Fruit fly (Drosophila melanogaster) whole organism, adult: Measurements from ENCODE around the gene elg1.
A peak's percentile ranks its signal among the peaks of the same experiment; 100 is the strongest.

Source experiments
- CG11617 ChIP-seq: fragments of 200-800 bp; sonication (Bioruptor generic); optimal IDR thresholded peaks from 2 replicates; lab custom pipeline; 2017; ENCODE audit warnings: mild to moderate bottlenecking, missing biosample characterization, missing genetic modification reagents, missing genetic modification characterization
- CG12768 ChIP-seq: fragments of 200-800 bp; sonication (Bioruptor generic); optimal IDR thresholded peaks from 2 replicates; lab custom pipeline; 2017; ENCODE audit warnings: missing biosample characterization, missing genetic modification characterization, mild to moderate bottlenecking, moderate library complexity, missing genetic modification reagents
- CG14711 ChIP-seq: fragments of 200-800 bp; sonication (Bioruptor generic); optimal IDR thresholded peaks from 2 replicates; lab custom pipeline; 2018; ENCODE audit warnings: missing biosample characterization, mild to moderate bottlenecking, missing genetic modification characterization, moderate library complexity
- CG1620 ChIP-seq: fragments of 200-800 bp; sonication (Bioruptor generic); optimal IDR thresholded peaks from 2 replicates; lab custom pipeline; 2016; ENCODE audit warnings: missing biosample characterization, missing genetic modification characterization
- CG33017 ChIP-seq: fragments of 200-800 bp; sonication (Bioruptor generic); optimal IDR thresholded peaks from 2 replicates; lab custom pipeline; 2018; ENCODE audit warnings: missing biosample characterization, mild to moderate bottlenecking, missing genetic modification characterization, moderate library complexity
- CG5204 ChIP-seq: fragments of 200-800 bp; sonication (Bioruptor generic); optimal IDR thresholded peaks from 2 replicates; lab custom pipeline; 2016; ENCODE audit warnings: missing biosample characterization, missing genetic modification characterization
- CG7045 ChIP-seq: fragments of 200-800 bp; sonication (Bioruptor generic); optimal IDR thresholded peaks from 2 replicates; lab custom pipeline; 2017; ENCODE audit warnings: missing biosample characterization, mild to moderate bottlenecking, missing genetic modification characterization
- CG7101 ChIP-seq: fragments of 200-800 bp; sonication (Bioruptor generic); optimal IDR thresholded peaks from 2 replicates; lab custom pipeline; 2018; ENCODE audit warnings: missing biosample characterization, mild to moderate bottlenecking, missing genetic modification characterization, moderate library complexity
- Clk ChIP-seq: fragments of 200-800 bp; sonication (Bioruptor generic); optimal IDR thresholded peaks from 2 replicates; lab custom pipeline; 2017; ENCODE audit warnings: missing biosample characterization, missing genetic modification characterization
- Crg-1 ChIP-seq: fragments of 200-800 bp; sonication (Bioruptor generic); optimal IDR thresholded peaks from 2 replicates; lab custom pipeline; 2016; ENCODE audit warnings: missing biosample characterization, missing genetic modification characterization
- Hr96 ChIP-seq: fragments of 200-800 bp; sonication (Bioruptor generic); optimal IDR thresholded peaks from 2 replicates; lab custom pipeline; 2016; ENCODE audit warnings: missing biosample characterization, missing genetic modification characterization
- Mnt ChIP-seq: fragments of 200-800 bp; sonication (Bioruptor generic); optimal IDR thresholded peaks from 2 replicates; lab custom pipeline; 2016; ENCODE audit warnings: missing biosample characterization, mild to moderate bottlenecking, missing genetic modification characterization
- bab1 ChIP-seq: fragments of 200-800 bp; sonication (Bioruptor generic); optimal IDR thresholded peaks from 3 replicates; lab custom pipeline; 2019; ENCODE audit warnings: missing biosample characterization, mild to moderate bottlenecking, missing genetic modification characterization, moderate library complexity
- cic ChIP-seq: fragments of 200-800 bp; sonication (Bioruptor generic); optimal IDR thresholded peaks from 2 replicates; lab custom pipeline; 2017; ENCODE audit warnings: missing biosample characterization, mild to moderate bottlenecking, missing genetic modification characterization, moderate library complexity
- cnc ChIP-seq, 2 experiments: fragments of >200 bp; optimal IDR thresholded peaks; 2 replicates each; lab custom pipeline; 2017
- kay ChIP-seq: fragments of 200-800 bp; sonication (Bioruptor generic); peaks from one replicate; lab custom pipeline; 2016; ENCODE audit warnings: missing biosample characterization, missing genetic modification characterization, borderline replicate concordance
- ovo ChIP-seq: fragments of 200-800 bp; sonication (Bioruptor generic); optimal IDR thresholded peaks from 2 replicates; lab custom pipeline; 2016; ENCODE audit warnings: missing biosample characterization, missing genetic modification characterization
- pad ChIP-seq: fragments of 200-800 bp; sonication (Bioruptor generic); optimal IDR thresholded peaks from 3 replicates; lab custom pipeline; 2017; ENCODE audit warnings: missing biosample characterization, missing genetic modification characterization, mild to moderate bottlenecking, moderate library complexity, missing genetic modification reagents
- tj ChIP-seq: fragments of 200-800 bp; sonication (Bioruptor generic); optimal IDR thresholded peaks from 3 replicates; lab custom pipeline; 2017; ENCODE audit warnings: missing biosample characterization, mild to moderate bottlenecking, missing genetic modification characterization, moderate library complexity
- toe ChIP-seq: fragments of 200-800 bp; sonication (Bioruptor generic); optimal IDR thresholded peaks from 2 replicates; lab custom pipeline; 2016; ENCODE audit warnings: missing biosample characterization, missing genetic modification characterization

elg1 gene

DNA sequence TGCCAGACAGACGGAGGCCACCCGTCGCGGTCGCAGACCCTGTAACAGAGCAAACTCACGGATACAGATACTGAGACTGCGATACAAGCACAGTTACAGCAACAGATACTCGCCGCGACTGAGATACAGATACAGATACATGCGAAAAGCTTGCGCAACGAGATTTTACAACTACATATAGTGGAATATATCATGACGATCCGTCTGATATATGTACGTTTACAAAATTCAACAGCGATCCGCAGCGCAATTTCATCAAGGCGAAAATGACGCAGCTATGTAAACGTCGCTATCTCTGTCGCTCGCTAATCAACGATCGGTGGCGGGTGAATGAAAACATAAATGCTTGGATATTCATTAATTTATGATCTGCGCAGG is 18.3 kb downstream of the elg1 start:
- TF ChIP-seq CG7045 (GFP tag; lab: Kevin White, UChicago) (no peak), kay (GFP tag; lab: Kevin White, UChicago) (peak; percentile 85), cic (peak; percentile 42), Mnt (GFP tag; lab: Kevin White, UChicago) (no peak), CG14711 (tag; lab: Kevin White, UChicago) (no peak), cnc (optimal IDR thresholded peaks at IDR 0.05; lab: Kevin White, UChicago) (peak in 1 of 2 experiments; percentile 6), toe (peak; percentile 21)

DNA sequence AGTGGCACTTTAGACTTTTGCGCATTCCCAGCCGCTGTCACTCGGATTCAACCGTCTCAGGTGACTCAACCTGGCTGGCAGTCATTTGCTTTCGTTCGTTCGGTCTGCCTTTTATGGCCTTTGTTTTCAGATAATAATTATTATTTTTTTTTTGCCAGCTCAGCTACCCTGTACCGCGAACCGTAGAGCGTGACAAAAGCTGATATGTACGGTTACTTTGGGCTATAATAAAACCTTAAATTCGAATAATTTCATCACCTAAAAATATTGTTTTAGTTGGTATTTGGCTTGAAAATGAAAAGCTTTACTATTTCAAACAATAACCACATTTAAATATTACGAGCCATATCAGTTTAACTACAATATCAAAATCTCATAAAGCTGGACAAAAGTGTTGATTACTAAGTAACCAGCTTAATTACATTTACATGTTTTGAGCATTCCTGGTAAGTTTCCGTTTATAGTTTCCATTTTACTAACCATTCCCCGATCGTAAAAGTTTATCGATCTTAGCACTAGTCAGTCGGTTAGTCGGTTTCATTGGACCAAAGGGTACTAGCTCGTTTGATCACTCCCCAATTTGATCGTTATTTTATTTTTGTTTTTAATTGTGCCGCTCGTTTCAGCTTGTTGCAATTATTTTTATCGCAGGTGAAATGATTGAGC is 19.2 kb downstream of the elg1 start:
- no peak for TF ChIP-seq Crg-1 (GFP tag; lab: Kevin White, UChicago)
- TF ChIP-seq bab1 (GFP tag; lab: Kevin White, UChicago), result no peak
- TF ChIP-seq CG1620 (GFP tag; lab: Kevin White, UChicago), result no peak
- TF ChIP-seq CG14711 (tag; lab: Kevin White, UChicago), result no peak
- TF ChIP-seq CG12768, result peak; percentile 16
- TF ChIP-seq cic, result no peak
- TF ChIP-seq ovo, result no peak
- TF ChIP-seq pad (GFP tag; lab: Kevin White, UChicago), result no peak
- no peak for TF ChIP-seq Mnt (GFP tag; lab: Kevin White, UChicago)
- TF ChIP-seq Clk, result no peak
- peak; percentile 16 for TF ChIP-seq CG5204 (GFP tag; lab: Kevin White, UChicago)
- TF ChIP-seq tj (GFP tag; lab: Kevin White, UChicago), result peak; percentile 73
- no peak for TF ChIP-seq CG11617 (GFP tag; lab: Kevin White, UChicago)
- TF ChIP-seq kay (GFP tag; lab: Kevin White, UChicago), result peak; percentile 98
- peak; percentile 35 for TF ChIP-seq toe
- TF ChIP-seq CG7101 (tag; lab: Kevin White, UChicago), result no peak
- peak; percentile 0 for TF ChIP-seq Hr96 (GFP tag; lab: Kevin White, UChicago)
- TF ChIP-seq CG33017 (tag; lab: Kevin White, UChicago), result no peak
- no peak for TF ChIP-seq CG7045 (GFP tag; lab: Kevin White, UChicago)
- TF ChIP-seq cnc (optimal IDR thresholded peaks at IDR 0.05; lab: Kevin White, UChicago), result no peak

DNA sequence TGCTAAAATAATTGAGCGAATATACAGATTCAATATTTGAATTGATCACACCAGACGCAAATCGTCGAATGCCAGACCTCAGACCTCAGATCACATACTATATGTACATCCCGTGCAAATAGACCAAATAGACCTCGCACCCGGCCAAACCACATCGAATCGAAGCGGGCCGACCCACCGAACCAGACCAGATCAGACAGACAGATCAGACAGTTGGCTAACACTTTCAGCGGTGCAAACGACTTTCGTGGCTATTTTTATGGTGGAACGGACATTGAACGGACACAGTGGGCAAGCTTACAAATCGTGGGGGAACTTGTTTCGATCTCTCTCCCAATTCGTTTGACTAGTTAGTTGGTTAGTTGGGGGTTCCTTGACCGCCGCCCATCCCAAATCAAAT is 19.9 kb downstream of the elg1 start:
- TF ChIP-seq tj (GFP tag; lab: Kevin White, UChicago), result no peak
- TF ChIP-seq toe, result no peak
- TF ChIP-seq cic, result no peak
- no peak for TF ChIP-seq pad (GFP tag; lab: Kevin White, UChicago)
- TF ChIP-seq bab1 (GFP tag; lab: Kevin White, UChicago), result no peak
- TF ChIP-seq CG1620 (GFP tag; lab: Kevin White, UChicago), result no peak
- TF ChIP-seq ovo, result no peak
- no peak for TF ChIP-seq cnc (optimal IDR thresholded peaks at IDR 0.05; lab: Kevin White, UChicago)
- TF ChIP-seq CG33017 (tag; lab: Kevin White, UChicago), result no peak
- TF ChIP-seq CG14711 (tag; lab: Kevin White, UChicago), result no peak
- TF ChIP-seq CG5204 (GFP tag; lab: Kevin White, UChicago), result no peak
- no peak for TF ChIP-seq CG7045 (GFP tag; lab: Kevin White, UChicago)
- TF ChIP-seq CG11617 (GFP tag; lab: Kevin White, UChicago), result no peak
- TF ChIP-seq Clk, result no peak

DNA sequence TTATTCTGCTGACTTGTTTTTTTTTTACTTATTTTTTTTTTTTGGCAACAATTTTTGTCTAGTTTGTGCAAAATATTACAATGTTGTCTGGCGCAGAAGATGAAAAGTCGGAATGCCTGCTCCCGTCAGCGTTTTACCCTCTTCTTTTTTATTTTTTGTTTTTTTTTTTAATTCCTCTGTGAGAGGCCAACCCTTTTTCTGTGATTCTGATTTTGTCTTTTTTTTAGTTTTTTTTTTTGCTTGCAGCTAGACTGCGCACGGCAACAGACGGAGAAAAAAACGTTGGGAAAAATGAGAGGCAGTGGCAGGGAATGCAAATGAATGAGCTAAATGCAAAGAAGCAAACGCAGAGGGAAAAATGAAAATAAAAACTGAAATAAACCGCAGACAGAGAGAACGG is 21.3 kb downstream of the elg1 start:
- TF ChIP-seq CG12768 (no peak), tj (GFP tag; lab: Kevin White, UChicago) (peak; percentile 68), Hr96 (GFP tag; lab: Kevin White, UChicago) (peak; percentile 1), cic (no peak)

DNA sequence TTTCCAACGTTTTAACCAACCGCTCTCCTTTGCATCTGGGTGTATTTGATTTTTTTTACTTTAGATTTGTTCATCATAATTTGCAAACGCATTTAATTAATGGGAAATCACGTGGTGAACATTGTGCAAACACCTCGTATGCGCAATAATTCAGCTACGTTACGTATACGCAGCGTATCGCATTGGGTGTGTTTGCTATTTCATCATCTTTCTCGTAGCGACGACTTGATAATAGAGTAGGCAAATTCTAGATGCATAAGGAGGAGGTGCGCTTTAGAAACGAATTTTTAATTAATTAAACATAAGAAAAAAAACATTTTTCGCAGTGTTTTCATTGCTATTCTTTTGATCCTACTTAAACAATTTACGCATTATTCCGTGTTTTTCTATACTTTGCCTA is 21.8 kb downstream of the elg1 start:
- TF ChIP-seq cic, result no peak
- TF ChIP-seq CG1620 (GFP tag; lab: Kevin White, UChicago), result no peak
- no peak for TF ChIP-seq CG14711 (tag; lab: Kevin White, UChicago)
- no peak for TF ChIP-seq bab1 (GFP tag; lab: Kevin White, UChicago)
- TF ChIP-seq ovo, result no peak
- TF ChIP-seq kay (GFP tag; lab: Kevin White, UChicago), result no peak
- no peak for TF ChIP-seq pad (GFP tag; lab: Kevin White, UChicago)
- no peak for TF ChIP-seq CG5204 (GFP tag; lab: Kevin White, UChicago)
- no peak for TF ChIP-seq cnc (optimal IDR thresholded peaks at IDR 0.05; lab: Kevin White, UChicago)
- TF ChIP-seq Crg-1 (GFP tag; lab: Kevin White, UChicago), result no peak
- TF ChIP-seq tj (GFP tag; lab: Kevin White, UChicago), result no peak
- no peak for TF ChIP-seq Hr96 (GFP tag; lab: Kevin White, UChicago)
- TF ChIP-seq Clk, result no peak
- no peak for TF ChIP-seq toe
- no peak for TF ChIP-seq CG11617 (GFP tag; lab: Kevin White, UChicago)
- TF ChIP-seq CG33017 (tag; lab: Kevin White, UChicago), result no peak
- no peak for TF ChIP-seq CG12768
- no peak for TF ChIP-seq CG7045 (GFP tag; lab: Kevin White, UChicago)

DNA sequence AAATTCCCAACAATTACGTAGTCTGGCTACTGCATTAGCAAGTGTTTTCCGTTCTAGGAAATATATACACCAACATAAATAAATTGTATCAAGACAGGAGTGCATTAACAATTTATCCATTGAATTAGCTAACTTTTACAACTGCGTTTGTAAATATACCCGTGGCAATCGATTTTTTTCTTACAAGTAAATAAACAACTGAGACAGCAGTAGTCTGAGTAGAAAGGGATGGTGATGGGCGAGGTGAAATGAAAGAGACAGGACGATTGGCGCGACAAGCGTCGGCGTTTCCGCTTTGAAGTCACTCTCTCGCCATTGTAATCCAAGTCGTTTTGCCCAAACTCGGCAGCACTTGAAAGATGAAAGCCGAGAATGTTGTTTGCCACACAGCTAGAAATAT is 23.7 kb downstream of the elg1 start:
- TF ChIP-seq CG7045 (GFP tag; lab: Kevin White, UChicago) (no peak), CG33017 (tag; lab: Kevin White, UChicago) (no peak), kay (GFP tag; lab: Kevin White, UChicago) (no peak), toe (no peak), CG11617 (GFP tag; lab: Kevin White, UChicago) (no peak), Crg-1 (GFP tag; lab: Kevin White, UChicago) (no peak), cnc (optimal IDR thresholded peaks at IDR 0.05; lab: Kevin White, UChicago) (no peak), Clk (no peak)
